Worm (Caenorhabditis elegans) whole organism, young adult: ENCODE data around the gene Y42H9AR.4.

Experiments used
- D2030.7 ChIP-seq: fragments of 200-800 bp; sonication (Bioruptor generic); IDR thresholded peaks from 2 replicates; pipeline ENCODE4 v1.3.6; 2022; ENCODE audit warnings: missing genetic modification reagents, missing genetic modification characterization, missing compliant biosample characterization
- aptf-2 ChIP-seq: fragments of 200-800 bp; sonication (Bioruptor generic); conservative IDR thresholded peaks from 2 replicates; pipeline ENCODE4 v1.3.6; 2022; ENCODE audit warnings: missing genetic modification reagents, missing genetic modification characterization, missing compliant biosample characterization
- ceh-27 ChIP-seq: fragments of 200-800 bp; sonication (Bioruptor generic); optimal IDR thresholded peaks from 2 replicates; lab custom pipeline; 2018; ENCODE audit warnings: mild to moderate bottlenecking, missing genetic modification characterization, moderate library complexity, missing compliant biosample characterization
- die-1 ChIP-seq: sonication (generic microtip); optimal IDR thresholded peaks from 2 replicates; lab custom pipeline; 2016; ENCODE audit warnings: missing genotype, mild to moderate bottlenecking, missing genetic modification characterization, missing compliant biosample characterization
- dpff-1 ChIP-seq: sonication (generic microtip); optimal IDR thresholded peaks from 2 replicates; lab custom pipeline; 2017; ENCODE audit warnings: mild to moderate bottlenecking, missing genetic modification characterization, missing compliant biosample characterization
- dpl-1 ChIP-seq: fragments of 150-350 bp; optimal IDR thresholded peaks from 2 replicates; lab custom pipeline; 2014; ENCODE audit warnings: missing biosample characterization, missing genetic modification reagents, missing genetic modification characterization
- lsl-1 ChIP-seq: fragments of 200-800 bp; sonication (Bioruptor generic); optimal IDR thresholded peaks from 2 replicates; lab custom pipeline; 2018; ENCODE audit warnings: mild to moderate bottlenecking, missing genetic modification characterization, moderate library complexity, missing compliant biosample characterization
- rcor-1 ChIP-seq: fragments of 200-800 bp; sonication (Bioruptor generic); IDR thresholded peaks from 2 replicates; pipeline ENCODE4 v1.3.6; 2022; ENCODE audit warnings: missing genetic modification reagents, missing genetic modification characterization, missing compliant biosample characterization
- rec-8 ChIP-seq, 2 experiments: sonication (generic microtip); optimal IDR thresholded peaks; 2 replicates each; lab custom pipeline; 2016; ENCODE audit warnings: mild to moderate bottlenecking in 2 of 2, missing genetic modification characterization in 2 of 2, missing genetic modification reagents in 2 of 2, missing genotype in 2 of 2, missing biosample characterization in 1 of 2, missing compliant biosample characterization in 1 of 2, moderate library complexity in 1 of 2
- sea-2 ChIP-seq: fragments of 200-800 bp; sonication (Bioruptor generic); IDR thresholded peaks from 2 replicates; pipeline ENCODE4 v1.3.6; 2022; ENCODE audit warnings: missing genetic modification characterization, missing compliant biosample characterization

ce11 chrIV:8151721-8152120, 39.7 kb upstream of the Y42H9AR.4 start:
- TF ChIP-seq dpl-1 (GFP tag; lab: Kevin White, UChicago) (no peak), D2030.7 (GFP tag; lab: Robert Waterston, UW) (no peak), ceh-27 (no peak), rec-8 (tag; optimal IDR thresholded peaks at IDR 0.05; lab: Kevin White, UChicago) (no peak), sea-2 (GFP tag; lab: Robert Waterston, UW) (no peak), aptf-2 (GFP tag; lab: Robert Waterston, UW) (no peak), lsl-1 (GFP tag; lab: Kevin White, UChicago) (no peak), rcor-1 (GFP tag; lab: Robert Waterston, UW) (no peak), dpff-1 (tag; lab: Kevin White, UChicago) (no peak), die-1 (tag; lab: Kevin White, UChicago) (no peak)
